Worm (Caenorhabditis elegans) whole organism, mixed stage, embryonic: Measurements from ENCODE around the gene rgs-5.

Experiments
- M03D4.4 ChIP-seq: sonication (generic microtip); optimal IDR thresholded peaks from 2 replicates; lab custom pipeline; 2017; ENCODE audit warnings: mild to moderate bottlenecking, missing genetic modification characterization, missing compliant biosample characterization
- bed-3 ChIP-seq: fragments of 200-800 bp; sonication (Bioruptor generic); optimal IDR thresholded peaks from 3 replicates; lab custom pipeline; 2018; ENCODE audit warnings: mild to moderate bottlenecking, missing genetic modification characterization, moderate library complexity, missing compliant biosample characterization
- blmp-1 ChIP-seq: fragments of 150-350 bp; optimal IDR thresholded peaks from 2 replicates; lab custom pipeline; 2014; ENCODE audit warnings: missing biosample characterization, missing genetic modification characterization
- ceh-39 ChIP-seq: fragments of 150-350 bp; optimal IDR thresholded peaks from 2 replicates; lab custom pipeline; 2014; ENCODE audit warnings: missing biosample characterization, missing genetic modification characterization
- ceh-43 ChIP-seq: fragments of 200-800 bp; sonication (Bioruptor generic); optimal IDR thresholded peaks from 2 replicates; lab custom pipeline; 2018; ENCODE audit warnings: mild to moderate bottlenecking, missing genetic modification characterization, moderate library complexity, missing compliant biosample characterization
- ceh-83 ChIP-seq: fragments of 200-800 bp; sonication (Bioruptor generic); optimal IDR thresholded peaks from 2 replicates; lab custom pipeline; 2018; ENCODE audit warnings: mild to moderate bottlenecking, missing genetic modification characterization, missing compliant biosample characterization
- cnd-1 ChIP-seq: fragments of 200-800 bp; sonication (Bioruptor generic); optimal IDR thresholded peaks from 2 replicates; lab custom pipeline; 2018; ENCODE audit warnings: mild to moderate bottlenecking, missing genetic modification characterization, missing compliant biosample characterization
- drap-1 ChIP-seq: fragments of 200-800 bp; sonication (Bioruptor generic); optimal IDR thresholded peaks from 3 replicates; lab custom pipeline; 2018; ENCODE audit warnings: mild to moderate bottlenecking, missing genetic modification characterization, missing compliant biosample characterization
- elt-3 ChIP-seq: fragments of 150-350 bp; optimal IDR thresholded peaks from 2 replicates; lab custom pipeline; 2014; ENCODE audit warnings: missing biosample characterization, missing genetic modification characterization
- ham-2 ChIP-seq: fragments of 200-800 bp; sonication (Bioruptor generic); optimal IDR thresholded peaks from 2 replicates; lab custom pipeline; 2018; ENCODE audit warnings: mild to moderate bottlenecking, missing genetic modification characterization, missing compliant biosample characterization
- hlh-1 ChIP-seq: fragments of 150-350 bp; optimal IDR thresholded peaks from 2 replicates; lab custom pipeline; 2014; ENCODE audit warnings: missing biosample characterization, missing genetic modification reagents, missing genetic modification characterization
- lin-13 ChIP-seq: fragments of 150-350 bp; optimal IDR thresholded peaks from 2 replicates; lab custom pipeline; 2014; ENCODE audit warnings: missing biosample characterization, missing genetic modification characterization
- lin-32 ChIP-seq: fragments of 200-800 bp; sonication (Bioruptor generic); optimal IDR thresholded peaks from 2 replicates; lab custom pipeline; 2018; ENCODE audit warnings: mild to moderate bottlenecking, missing genetic modification characterization, missing compliant biosample characterization
- lsy-2 ChIP-seq: fragments of 150-350 bp; optimal IDR thresholded peaks from 2 replicates; lab custom pipeline; 2014; ENCODE audit warnings: missing biosample characterization, missing genetic modification characterization
- mab-5 ChIP-seq: fragments of 150-350 bp; optimal IDR thresholded peaks from 2 replicates; lab custom pipeline; 2014; ENCODE audit warnings: missing biosample characterization, missing genetic modification characterization
- mep-1 ChIP-seq: fragments of 150-350 bp; optimal IDR thresholded peaks from 2 replicates; lab custom pipeline; 2017; ENCODE audit warnings: missing biosample characterization, missing genetic modification reagents, missing genetic modification characterization, inconsistent platforms
- mls-2 ChIP-seq: sonication (generic microtip); optimal IDR thresholded peaks from 2 replicates; lab custom pipeline; 2016; ENCODE audit warnings: mild to moderate bottlenecking, missing genetic modification characterization, moderate library complexity, missing compliant biosample characterization
- nhr-12 ChIP-seq: fragments of 150-350 bp; optimal IDR thresholded peaks from 2 replicates; lab custom pipeline; 2014; ENCODE audit warnings: missing biosample characterization, missing genetic modification characterization
- nhr-2 ChIP-seq: fragments of 150-350 bp; optimal IDR thresholded peaks from 2 replicates; lab custom pipeline; 2014; ENCODE audit warnings: missing biosample characterization, missing genetic modification characterization
- nhr-237 ChIP-seq: fragments of 150-350 bp; optimal IDR thresholded peaks from 2 replicates; lab custom pipeline; 2014; ENCODE audit warnings: missing biosample characterization, missing genetic modification characterization
- nhr-28 ChIP-seq: fragments of 150-350 bp; optimal IDR thresholded peaks from 2 replicates; lab custom pipeline; 2014; ENCODE audit warnings: missing biosample characterization, missing genetic modification characterization
- nhr-76 ChIP-seq: sonication (generic microtip); optimal IDR thresholded peaks from 2 replicates; lab custom pipeline; 2017; ENCODE audit warnings: missing biosample characterization, missing genetic modification characterization
- pha-4 ChIP-seq: fragments of 150-350 bp; optimal IDR thresholded peaks from 2 replicates; lab custom pipeline; 2018; ENCODE audit warnings: missing biosample characterization, missing genetic modification reagents, missing genetic modification characterization
- sem-2 ChIP-seq: fragments of 200-800 bp; sonication (Bioruptor generic); optimal IDR thresholded peaks from 2 replicates; lab custom pipeline; 2018; ENCODE audit warnings: mild to moderate bottlenecking, missing genetic modification characterization, missing compliant biosample characterization
- snpc-4 ChIP-seq: fragments of 150-350 bp; optimal IDR thresholded peaks from 2 replicates; lab custom pipeline; 2014; ENCODE audit warnings: missing biosample characterization, missing genetic modification characterization
- sptf-1 ChIP-seq: sonication (generic microtip); optimal IDR thresholded peaks from 2 replicates; lab custom pipeline; 2017; ENCODE audit warnings: mild to moderate bottlenecking, missing genetic modification characterization, moderate library complexity, missing compliant biosample characterization
- unc-120 ChIP-seq: sonication (generic microtip); optimal IDR thresholded peaks from 2 replicates; lab custom pipeline; 2017; ENCODE audit warnings: missing genetic modification characterization, missing compliant biosample characterization; ENCODE audit not compliant: poor library complexity, severe bottlenecking
- unc-39 ChIP-seq: fragments of 150-350 bp; optimal IDR thresholded peaks from 2 replicates; lab custom pipeline; 2014; ENCODE audit warnings: missing biosample characterization, missing genetic modification characterization
- unc-62 ChIP-seq: fragments of 150-350 bp; optimal IDR thresholded peaks from 2 replicates; lab custom pipeline; 2014; ENCODE audit warnings: missing biosample characterization, missing genetic modification reagents, missing genetic modification characterization
- zip-8 ChIP-seq: fragments of 150-350 bp; optimal IDR thresholded peaks from 2 replicates; lab custom pipeline; 2014; ENCODE audit warnings: missing biosample characterization, missing genetic modification characterization
- ztf-11 ChIP-seq: fragments of 150-350 bp; optimal IDR thresholded peaks from 2 replicates; lab custom pipeline; 2014; ENCODE audit warnings: missing biosample characterization, missing genetic modification characterization

Gene rgs-5

ce11 chrIII:5730980-5731636 lies 32.8 kb downstream of the rgs-5 start, which contains the start of the genes B0244.9 and B0244.7:
Gene B0244.9 (minus strand): TSS chrIII:5731030.
Gene B0244.7 (plus strand): TSS chrIII:5731501.
- TF ChIP-seq nhr-76 (no peak), hlh-1 (tag; lab: Kevin White, UChicago) (no peak), ceh-43 (GFP tag; lab: Kevin White, UChicago) (no peak), pha-4 (tag; lab: Kevin White, UChicago) (no peak), sptf-1 (tag; lab: Kevin White, UChicago) (no peak), nhr-28 (tag; lab: Kevin White, UChicago) (no peak), lin-32 (no peak), blmp-1 (no peak), sem-2 (no peak), drap-1 (GFP tag; lab: Kevin White, UChicago) (no peak), snpc-4 (tag; lab: Kevin White, UChicago) (no peak), ceh-83 (no peak), lsy-2 (tag; lab: Kevin White, UChicago) (no peak), bed-3 (GFP tag; lab: Kevin White, UChicago) (no peak), nhr-12 (tag; lab: Kevin White, UChicago) (no peak), mep-1 (tag; lab: Kevin White, UChicago) (no peak), cnd-1 (no peak)

- TF ChIP-seq pha-4 (tag; lab: Kevin White, UChicago) (no peak), unc-120 (no peak), ceh-83 (no peak), sem-2 (no peak)
- TF ChIP-seq, all 35 proteins: peak for 0
Observed at ce11 chrIII:5732925-5733324, 34.6 kb downstream of the rgs-5 start, which contains the start of gene B0244.17. Gene B0244.17 (plus strand): TSS chrIII:5733225.

- TF ChIP-seq lin-32 (no peak), lsy-2 (tag; lab: Kevin White, UChicago) (no peak), nhr-2 (no peak)
Observed at ce11 chrIII:5734328-5734727, 36.0 kb downstream of the rgs-5 start.

ce11 chrIII:5734905-5735304 lies 36.5 kb downstream of the rgs-5 start, which contains the start of gene B0244.10:
Gene B0244.10 (plus strand): TSS chrIII:5735158.
- TF ChIP-seq lsy-2 (tag; lab: Kevin White, UChicago) (no peak), ceh-43 (GFP tag; lab: Kevin White, UChicago) (no peak), cnd-1 (no peak), ceh-83 (no peak), zip-8 (tag; lab: Kevin White, UChicago) (no peak), unc-39 (tag; lab: Kevin White, UChicago) (no peak), mep-1 (tag; lab: Kevin White, UChicago) (no peak), nhr-12 (tag; lab: Kevin White, UChicago) (no peak), ceh-39 (tag; lab: Kevin White, UChicago) (no peak), M03D4.4 (tag; lab: Kevin White, UChicago) (no peak), unc-62 (GFP tag; lab: Kevin White, UChicago) (no peak), snpc-4 (tag; lab: Kevin White, UChicago) (no peak), elt-3 (tag; lab: Kevin White, UChicago) (no peak)

- no peak for TF ChIP-seq nhr-28 (tag; lab: Kevin White, UChicago)
- no peak for TF ChIP-seq zip-8 (tag; lab: Kevin White, UChicago)
- TF ChIP-seq mab-5 (tag; lab: Kevin White, UChicago) = no peak
- no peak for TF ChIP-seq mls-2
- TF ChIP-seq nhr-76 = no peak
- TF ChIP-seq nhr-12 (tag; lab: Kevin White, UChicago) = no peak
- TF ChIP-seq, all 35 proteins: peak for 0
Observed at ce11 chrIII:5737708-5738107, 39.4 kb downstream of the rgs-5 start, which contains the start of gene B0244.6. Gene B0244.6 (plus strand): TSS chrIII:5738008.

- TF ChIP-seq nhr-237 (tag; lab: Kevin White, UChicago) = no peak
- TF ChIP-seq mls-2 = no peak
- TF ChIP-seq ztf-11 (tag; lab: Kevin White, UChicago) = no peak
- no peak for TF ChIP-seq ham-2 (GFP tag; lab: Kevin White, UChicago)
- TF ChIP-seq mab-5 (tag; lab: Kevin White, UChicago) = no peak
- no peak for TF ChIP-seq lin-13 (tag; lab: Kevin White, UChicago)
- no peak for TF ChIP-seq ceh-39 (tag; lab: Kevin White, UChicago)
Observed at ce11 chrIII:5740666-5741065, 42.3 kb downstream of the rgs-5 start, which contains the start of gene B0244.16. Gene B0244.16 (plus strand): TSS chrIII:5740966.
